Worm (Caenorhabditis elegans) whole organism, early embryonic: ENCODE data around the gene ptr-14.

Experiments
- B0310.2 ChIP-seq: sonication (generic microtip); optimal IDR thresholded peaks from 2 replicates; lab custom pipeline; 2016; ENCODE audit warnings: mild to moderate bottlenecking, missing genetic modification characterization, missing compliant biosample characterization
- F13C5.2 ChIP-seq: sonication (generic microtip); optimal IDR thresholded peaks from 2 replicates; lab custom pipeline; 2017; ENCODE audit warnings: mild to moderate bottlenecking, missing genetic modification characterization, inconsistent platforms, missing compliant biosample characterization
- aly-1 ChIP-seq: sonication (generic microtip); optimal IDR thresholded peaks from 2 replicates; lab custom pipeline; 2016; ENCODE audit warnings: missing genetic modification characterization, missing compliant biosample characterization
- ama-1 ChIP-seq: fragments of 150-350 bp; optimal IDR thresholded peaks from 2 replicates; lab custom pipeline; 2014
- ceh-13 ChIP-seq: fragments of 200-800 bp; sonication (Bioruptor generic); optimal IDR thresholded peaks from 2 replicates; lab custom pipeline; 2018; ENCODE audit warnings: mild to moderate bottlenecking, missing genetic modification characterization, missing compliant biosample characterization
- ceh-36 ChIP-seq: sonication (generic microtip); optimal IDR thresholded peaks from 2 replicates; lab custom pipeline; 2016; ENCODE audit warnings: missing genetic modification characterization, inconsistent platforms, missing compliant biosample characterization
- ets-7 ChIP-seq: sonication (generic microtip); optimal IDR thresholded peaks from 2 replicates; lab custom pipeline; 2016; ENCODE audit warnings: missing genotype, missing genetic modification characterization, missing compliant biosample characterization
- flt-1 ChIP-seq: fragments of 200-800 bp; sonication (Bioruptor generic); IDR thresholded peaks from 2 replicates; pipeline ENCODE4 v1.3.6; 2022; ENCODE audit warnings: missing genetic modification characterization, missing compliant biosample characterization
- hmbx-1 ChIP-seq: sonication (generic microtip); optimal IDR thresholded peaks from 2 replicates; lab custom pipeline; 2016; ENCODE audit warnings: mild to moderate bottlenecking, missing genetic modification characterization, missing compliant biosample characterization
- hmg-4 ChIP-seq: fragments of 200-800 bp; sonication (Bioruptor generic); optimal IDR thresholded peaks from 2 replicates; lab custom pipeline; 2018; ENCODE audit warnings: mild to moderate bottlenecking, missing genetic modification characterization, missing compliant biosample characterization
- hnd-1 ChIP-seq: sonication (generic microtip); optimal IDR thresholded peaks from 2 replicates; lab custom pipeline; 2016; ENCODE audit warnings: missing genetic modification characterization, missing compliant biosample characterization
- pes-1 ChIP-seq: fragments of 200-800 bp; sonication (Bioruptor generic); IDR thresholded peaks from 2 replicates; pipeline ENCODE4 v1.3.6; 2022; ENCODE audit warnings: missing genetic modification reagents, missing genetic modification characterization, missing compliant biosample characterization
- scrt-1 ChIP-seq: fragments of 200-800 bp; sonication (Bioruptor generic); IDR thresholded peaks from 2 replicates; pipeline ENCODE4 v1.3.6; 2022; ENCODE audit warnings: missing genetic modification characterization, missing compliant biosample characterization
- sea-1 ChIP-seq: fragments of 200-800 bp; sonication (Bioruptor generic); conservative IDR thresholded peaks from 2 replicates; pipeline ENCODE4 v1.3.6; 2022; ENCODE audit warnings: missing genetic modification characterization, missing compliant biosample characterization
- tbx-11 ChIP-seq: fragments of 200-800 bp; sonication (Bioruptor generic); IDR thresholded peaks from 2 replicates; pipeline ENCODE4 v1.3.6; 2022; ENCODE audit warnings: missing genetic modification characterization, missing compliant biosample characterization
- tbx-37 ChIP-seq: fragments of 200-800 bp; sonication (Bioruptor generic); conservative IDR thresholded peaks from 2 replicates; pipeline ENCODE4 v1.3.6; 2022; ENCODE audit warnings: missing genetic modification reagents, missing genetic modification characterization, missing compliant biosample characterization
- tra-4 ChIP-seq: sonication (generic microtip); optimal IDR thresholded peaks from 2 replicates; lab custom pipeline; 2017; ENCODE audit warnings: missing genetic modification characterization, missing compliant biosample characterization

ptr-14 gene

ce11 chrIV:10577600-10577999, 37.6 kb upstream of the ptr-14 start:
- TF ChIP-seq tbx-11 (no peak), hnd-1 (tag; lab: Kevin White, UChicago) (no peak), hmg-4 (no peak), scrt-1 (GFP tag; lab: Robert Waterston, UW) (no peak), aly-1 (tag; lab: Kevin White, UChicago) (no peak), ceh-13 (no peak), tra-4 (tag; lab: Kevin White, UChicago) (no peak), ama-1 (lab: Kevin White, UChicago) (no peak), hmbx-1 (no peak), flt-1 (GFP tag; lab: Robert Waterston, UW) (no peak), tbx-37 (GFP tag; lab: Robert Waterston, UW) (no peak), sea-1 (no peak)

- TF ChIP-seq tra-4 (tag; lab: Kevin White, UChicago) (no peak), tbx-11 (no peak), ama-1 (lab: Kevin White, UChicago) (no peak), aly-1 (tag; lab: Kevin White, UChicago) (no peak)
Measured at ce11 chrIV:10578367-10578766, 36.9 kb upstream of the ptr-14 start, which contains the start of gene lgc-43. lgc-43 (plus strand) TSS chrIV:10578667.

ce11 chrIV:10584237-10584636, 31.0 kb upstream of the ptr-14 start, which contains the start of gene oac-8:
oac-8 (plus strand) TSS chrIV:10584537.
- TF ChIP-seq ets-7 (tag; lab: Kevin White, UChicago) (no peak), hmbx-1 (no peak), scrt-1 (GFP tag; lab: Robert Waterston, UW) (no peak), B0310.2 (no peak), flt-1 (GFP tag; lab: Robert Waterston, UW) (no peak), tra-4 (tag; lab: Kevin White, UChicago) (no peak), pes-1 (no peak), sea-1 (no peak), hmg-4 (no peak), tbx-11 (no peak), hnd-1 (tag; lab: Kevin White, UChicago) (no peak), ceh-13 (no peak), F13C5.2 (tag; lab: Kevin White, UChicago) (no peak)

ce11 chrIV:10589072-10589471, 26.2 kb upstream of the ptr-14 start, which contains the start of gene C43F9.4:
C43F9.4 (minus strand) TSS chrIV:10589172.
- TF ChIP-seq sea-1 (no peak), scrt-1 (GFP tag; lab: Robert Waterston, UW) (no peak), hmg-4 (no peak), hmbx-1 (no peak), ceh-36 (no peak)

- TF ChIP-seq flt-1 (GFP tag; lab: Robert Waterston, UW) (no peak), tbx-37 (GFP tag; lab: Robert Waterston, UW) (no peak), ama-1 (lab: Kevin White, UChicago) (no peak), sea-1 (no peak), ets-7 (tag; lab: Kevin White, UChicago) (no peak), B0310.2 (no peak), F13C5.2 (tag; lab: Kevin White, UChicago) (no peak), hmbx-1 (no peak), ceh-36 (no peak), scrt-1 (GFP tag; lab: Robert Waterston, UW) (no peak), ceh-13 (no peak), tra-4 (tag; lab: Kevin White, UChicago) (no peak), hmg-4 (no peak), hnd-1 (tag; lab: Kevin White, UChicago) (no peak)
Measured at ce11 chrIV:10590649-10591048, 24.6 kb upstream of the ptr-14 start, which contains the start of the genes C43F9.5 and nkb-2. C43F9.5 (minus strand) TSS chrIV:10590749. nkb-2 (plus strand) TSS chrIV:10590925.

ce11 chrIV:10593570-10593969, 21.7 kb upstream of the ptr-14 start, which contains the start of gene C43F9.7:
C43F9.7 (minus strand) TSS chrIV:10593670.
- TF ChIP-seq ceh-36 = no peak
- TF ChIP-seq aly-1 (tag; lab: Kevin White, UChicago) = no peak
- no peak for TF ChIP-seq tbx-11
- TF ChIP-seq scrt-1 (GFP tag; lab: Robert Waterston, UW) = no peak
- no peak for TF ChIP-seq ama-1 (lab: Kevin White, UChicago)
- TF ChIP-seq hmg-4 = no peak
- TF ChIP-seq tbx-37 (GFP tag; lab: Robert Waterston, UW) = no peak
- TF ChIP-seq ceh-13 = no peak
- no peak for TF ChIP-seq ets-7 (tag; lab: Kevin White, UChicago)
- TF ChIP-seq B0310.2 = no peak
- no peak for TF ChIP-seq F13C5.2 (tag; lab: Kevin White, UChicago)
- TF ChIP-seq pes-1 = no peak
- no peak for TF ChIP-seq hnd-1 (tag; lab: Kevin White, UChicago)
- TF ChIP-seq flt-1 (GFP tag; lab: Robert Waterston, UW) = no peak
- TF ChIP-seq sea-1 = no peak
- no peak for TF ChIP-seq tra-4 (tag; lab: Kevin White, UChicago)
- TF ChIP-seq hmbx-1 = no peak

- no peak for TF ChIP-seq pes-1
- no peak for TF ChIP-seq hmg-4
- no peak for TF ChIP-seq F13C5.2 (tag; lab: Kevin White, UChicago)
- TF ChIP-seq ceh-36 = no peak
- TF ChIP-seq ets-7 (tag; lab: Kevin White, UChicago) = no peak
- TF ChIP-seq scrt-1 (GFP tag; lab: Robert Waterston, UW) = no peak
- no peak for TF ChIP-seq ama-1 (lab: Kevin White, UChicago)
- no peak for TF ChIP-seq ceh-13
- no peak for TF ChIP-seq tra-4 (tag; lab: Kevin White, UChicago)
- no peak for TF ChIP-seq tbx-11
- TF ChIP-seq sea-1 = no peak
- no peak for TF ChIP-seq tbx-37 (GFP tag; lab: Robert Waterston, UW)
- no peak for TF ChIP-seq hmbx-1
- no peak for TF ChIP-seq aly-1 (tag; lab: Kevin White, UChicago)
- TF ChIP-seq hnd-1 (tag; lab: Kevin White, UChicago) = no peak
Measured at ce11 chrIV:10596505-10596904, 18.7 kb upstream of the ptr-14 start, which contains the start of gene C43F9.11. C43F9.11 (plus strand) TSS chrIV:10596805.

- TF ChIP-seq pes-1 (no peak), F13C5.2 (tag; lab: Kevin White, UChicago) (no peak), ama-1 (lab: Kevin White, UChicago) (no peak), ets-7 (tag; lab: Kevin White, UChicago) (no peak), scrt-1 (GFP tag; lab: Robert Waterston, UW) (no peak), hnd-1 (tag; lab: Kevin White, UChicago) (no peak), tra-4 (tag; lab: Kevin White, UChicago) (no peak), ceh-36 (no peak), tbx-37 (GFP tag; lab: Robert Waterston, UW) (no peak), tbx-11 (no peak), ceh-13 (no peak), B0310.2 (no peak), hmbx-1 (no peak), sea-1 (no peak), aly-1 (tag; lab: Kevin White, UChicago) (no peak), hmg-4 (no peak), flt-1 (GFP tag; lab: Robert Waterston, UW) (no peak)
Measured at ce11 chrIV:10599983-10600382, 15.2 kb upstream of the ptr-14 start, which contains the start of gene R09H10.1. R09H10.1 (plus strand) TSS chrIV:10600283.
